Fruit fly (Drosophila melanogaster): ENCODE results near the gene CG12402.

Gene CG12402

DNA sequence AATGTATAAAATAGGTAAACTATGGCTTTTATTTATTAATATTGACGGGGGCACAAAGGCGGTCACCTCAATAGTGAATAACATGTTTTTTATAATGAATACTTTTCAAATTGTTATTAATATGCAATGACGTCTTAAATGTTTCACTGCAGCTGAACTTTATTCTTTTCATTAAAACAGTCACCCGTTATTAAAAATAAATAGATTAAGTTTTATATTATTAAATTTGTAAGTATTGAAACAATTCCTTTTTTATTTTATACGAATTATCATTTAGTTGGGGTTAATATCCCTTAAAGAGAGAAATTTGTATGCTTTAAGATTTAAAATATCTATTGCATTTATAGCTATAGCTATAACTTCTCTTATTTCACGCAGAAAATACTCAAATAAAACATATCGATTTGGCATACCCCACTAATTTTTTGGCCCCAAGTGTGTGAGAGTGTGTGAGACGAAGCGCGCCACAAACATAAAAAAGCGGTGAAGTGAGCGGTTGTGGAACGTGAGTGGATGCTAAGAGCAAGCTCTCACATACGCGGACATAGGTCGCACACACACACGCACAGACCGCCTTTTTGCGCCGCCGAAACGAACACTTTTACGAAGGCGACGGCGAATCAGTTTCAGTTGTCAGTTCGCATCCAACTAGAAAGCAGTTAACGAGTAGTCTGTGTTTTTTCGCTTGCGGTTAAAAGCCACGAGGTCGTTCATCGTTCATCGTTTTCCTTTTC, 51.6 kb downstream of the CG12402 start, which contains the start of gene foxo (continued):
- peak; percentile 82 for TF ChIP-seq Med (GFP tag)
- peak; percentile 57 for TF ChIP-seq Rfx (GFP tag; IDR thresholded peaks at IDR 0.05)
- peak; percentile 74 for TF ChIP-seq dm (GFP tag; optimal IDR thresholded peaks at IDR 0.05)
- peak; percentile 81 for TF ChIP-seq fd96Cb (tag; optimal IDR thresholded peaks at IDR 0.05)
- peak; percentile 89 for TF ChIP-seq CG10209 (GFP tag; optimal IDR thresholded peaks at IDR 0.05)
- TF ChIP-seq mam (GFP tag; optimal IDR thresholded peaks at IDR 0.05): peak; percentile 43
- TF ChIP-seq Abd-B (GFP tag; optimal IDR thresholded peaks at IDR 0.05): peak; percentile 69
- TF ChIP-seq repo (GFP tag; optimal IDR thresholded peaks at IDR 0.05): no peak
- peak; percentile 44 for TF ChIP-seq cwo (GFP tag; optimal IDR thresholded peaks at IDR 0.05)
- no peak; the same call in 1 of the 3 replicates for TF ChIP-seq Dbx (GFP tag; IDR thresholded peaks at IDR 0.05)
- peak; percentile 60 for TF ChIP-seq CG3407 (GFP tag; optimal IDR thresholded peaks at IDR 0.05)
- 0 out of 2 replicates have a peak, but pooled peaks have one; percentile 21 for TF ChIP-seq H2.0 (GFP tag; IDR thresholded peaks at IDR 0.05)
- peak; percentile 58 for TF ChIP-seq pfk (GFP tag; optimal IDR thresholded peaks at IDR 0.05)
- TF ChIP-seq ash1 (GFP tag; optimal IDR thresholded peaks at IDR 0.05): no peak
- no peak for TF ChIP-seq ro (GFP tag; IDR thresholded peaks at IDR 0.05)
- peak in 1 of 2 experiments; percentile 62 for TF ChIP-seq Hr78 (GFP tag; optimal IDR thresholded peaks at IDR 0.05)
- TF ChIP-seq bigmax (GFP tag; optimal IDR thresholded peaks at IDR 0.05): no peak
- no peak for TF ChIP-seq Myb (GFP tag; optimal IDR thresholded peaks at IDR 0.05)
- no peak for TF ChIP-seq danr (GFP tag; IDR thresholded peaks at IDR 0.05)
- TF ChIP-seq CG8281 (tag; optimal IDR thresholded peaks at IDR 0.05): peak; percentile 66
- TF ChIP-seq CG18764 (GFP tag; optimal IDR thresholded peaks at IDR 0.05): peak; percentile 15
- no peak for TF ChIP-seq wdn (GFP tag; IDR thresholded peaks at IDR 0.05)
- TF ChIP-seq chif (GFP tag; optimal IDR thresholded peaks at IDR 0.05): peak in 1 of 2 experiments; percentile 33
- no peak; the same call in 1 of the 2 replicates for TF ChIP-seq Awh (GFP tag; IDR thresholded peaks at IDR 0.05)
- no peak for TF ChIP-seq luna (GFP tag; optimal IDR thresholded peaks at IDR 0.05)
- peak; percentile 50 for TF ChIP-seq CG17802 (tag; optimal IDR thresholded peaks at IDR 0.05)
- TF ChIP-seq zf30C (GFP tag; optimal IDR thresholded peaks at IDR 0.05): no peak
- TF ChIP-seq D19B (GFP tag; optimal IDR thresholded peaks at IDR 0.05): peak; percentile 76
- TF ChIP-seq PHDP (tag; optimal IDR thresholded peaks at IDR 0.05): peak; percentile 88
- peak; percentile 84 for TF ChIP-seq CG9437 (GFP tag; optimal IDR thresholded peaks at IDR 0.05)
- TF ChIP-seq CG13296 (GFP tag; optimal IDR thresholded peaks at IDR 0.05): peak; percentile 87
- no peak for TF ChIP-seq zen2 (GFP tag; IDR thresholded peaks at IDR 0.05; ENCODE audit: partially characterized antibody)
- TF ChIP-seq vfl (GFP tag; optimal IDR thresholded peaks at IDR 0.05): no peak
- TF ChIP-seq CG10267 (tag; optimal IDR thresholded peaks at IDR 0.05): peak; percentile 80
- TF ChIP-seq ERR (GFP tag; optimal IDR thresholded peaks at IDR 0.05): peak; percentile 23
- peak; percentile 47; the same call in 1 of the 3 replicates for TF ChIP-seq Mrtf (GFP tag; IDR thresholded peaks at IDR 0.05)
- peak; percentile 26; the same call in 1 of the 2 replicates for TF ChIP-seq E2f2 (GFP tag; IDR thresholded peaks at IDR 0.05)
- TF ChIP-seq kay (GFP tag; optimal IDR thresholded peaks at IDR 0.05): peak; percentile 6
- no peak for TF ChIP-seq CG31365 (tag; optimal IDR thresholded peaks at IDR 0.05)
- peak; percentile 90 for TF ChIP-seq CG18619 (GFP tag; optimal IDR thresholded peaks at IDR 0.05)
- TF ChIP-seq stwl (tag; optimal IDR thresholded peaks at IDR 0.05): no peak
- peak; percentile 94 for TF ChIP-seq Sox100B (GFP tag; optimal IDR thresholded peaks at IDR 0.05)
- peak; percentile 49 for TF ChIP-seq Xrp1 (GFP tag; IDR thresholded peaks at IDR 0.05)
- peak; percentile 70 for TF ChIP-seq ind (GFP tag; optimal IDR thresholded peaks at IDR 0.05)
- TF ChIP-seq CG43689 (GFP tag; IDR thresholded peaks at IDR 0.05): peak; percentile 53; the same call in 1 of the 2 replicates
- no peak for TF ChIP-seq gt (GFP tag; IDR thresholded peaks at IDR 0.05)
- TF ChIP-seq CG12071 (GFP tag; optimal IDR thresholded peaks at IDR 0.05): peak; percentile 2
- TF ChIP-seq Dll (GFP tag; IDR thresholded peaks at IDR 0.05; ENCODE audit: partially characterized antibody): no peak
- peak; percentile 42; the same call in 1 of the 2 replicates for TF ChIP-seq Ptx1 (GFP tag; IDR thresholded peaks at IDR 0.05)
